Worm (Caenorhabditis elegans) whole organism, mixed stage, embryonic: ENCODE measurements around the gene F46C3.6.

Experiments used
- blmp-1 ChIP-seq: fragments of 150-350 bp; optimal IDR thresholded peaks from 2 replicates; lab custom pipeline; 2014; ENCODE audit warnings: missing biosample characterization, missing genetic modification characterization
- ceh-39 ChIP-seq: fragments of 150-350 bp; optimal IDR thresholded peaks from 2 replicates; lab custom pipeline; 2014; ENCODE audit warnings: missing biosample characterization, missing genetic modification characterization
- ces-1 ChIP-seq: fragments of 150-350 bp; optimal IDR thresholded peaks from 2 replicates; lab custom pipeline; 2014; ENCODE audit warnings: missing biosample characterization, missing genetic modification reagents, missing genetic modification characterization
- elt-1 ChIP-seq: sonication (generic microtip); optimal IDR thresholded peaks from 2 replicates; lab custom pipeline; 2017; ENCODE audit warnings: missing genetic modification characterization, mild to moderate bottlenecking, missing compliant biosample characterization, antibody characterized with exemption, moderate library complexity, borderline replicate concordance; ENCODE audit not compliant: insufficient read depth
- elt-3 ChIP-seq: fragments of 150-350 bp; optimal IDR thresholded peaks from 2 replicates; lab custom pipeline; 2014; ENCODE audit warnings: missing biosample characterization, missing genetic modification characterization
- ham-2 ChIP-seq: fragments of 200-800 bp; sonication (Bioruptor generic); optimal IDR thresholded peaks from 2 replicates; lab custom pipeline; 2018; ENCODE audit warnings: mild to moderate bottlenecking, missing genetic modification characterization, missing compliant biosample characterization
- nhr-237 ChIP-seq: fragments of 150-350 bp; optimal IDR thresholded peaks from 2 replicates; lab custom pipeline; 2014; ENCODE audit warnings: missing biosample characterization, missing genetic modification characterization
- pha-4 ChIP-seq: fragments of 150-350 bp; optimal IDR thresholded peaks from 2 replicates; lab custom pipeline; 2018; ENCODE audit warnings: missing biosample characterization, missing genetic modification reagents, missing genetic modification characterization
- unc-62 ChIP-seq: fragments of 150-350 bp; optimal IDR thresholded peaks from 2 replicates; lab custom pipeline; 2014; ENCODE audit warnings: missing biosample characterization, missing genetic modification reagents, missing genetic modification characterization
- ztf-11 ChIP-seq: fragments of 150-350 bp; optimal IDR thresholded peaks from 2 replicates; lab custom pipeline; 2014; ENCODE audit warnings: missing biosample characterization, missing genetic modification characterization

DNA sequence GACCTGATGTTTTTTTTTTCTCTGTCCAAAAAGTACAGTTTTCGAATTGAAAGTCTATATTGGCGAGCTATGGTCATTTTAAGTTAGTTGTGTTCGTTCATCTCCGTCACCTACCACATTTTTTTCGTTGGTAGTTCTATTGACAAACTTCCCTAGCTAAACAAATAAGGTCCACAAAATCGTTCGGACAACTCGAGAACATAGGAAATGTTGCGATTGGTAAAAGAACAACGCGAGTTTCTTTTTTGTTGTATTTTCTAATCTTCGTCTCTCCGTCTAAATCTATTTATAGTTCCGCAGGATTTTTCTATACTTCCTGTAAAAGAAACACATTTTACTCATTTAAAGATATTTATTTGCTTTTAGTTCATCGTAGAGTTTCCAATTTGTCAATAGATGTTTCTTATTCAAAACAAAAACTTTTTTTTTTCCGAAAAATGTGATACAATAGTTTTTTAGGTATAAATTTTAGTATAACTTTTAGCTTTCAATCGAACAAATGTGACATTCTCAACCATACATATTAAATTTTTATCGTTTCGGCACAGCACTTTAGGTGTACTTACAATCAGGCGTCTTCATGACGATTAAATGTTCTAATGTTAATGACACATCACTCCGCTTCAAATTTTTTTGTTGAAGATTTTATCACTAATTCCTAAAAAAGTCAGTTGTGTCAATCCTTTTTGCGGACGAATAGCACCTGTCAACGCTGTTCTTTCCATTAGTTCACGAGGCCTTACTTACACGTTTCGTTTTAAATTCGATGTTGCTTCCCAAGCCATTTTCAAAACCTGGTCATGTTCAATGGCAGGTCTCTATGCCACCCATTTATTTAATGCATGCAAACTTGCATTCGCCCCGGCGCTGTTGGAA is 46.8 kb upstream of the F46C3.6 start:
- no peak for TF ChIP-seq elt-1
- no peak for TF ChIP-seq pha-4 (tag; lab: Kevin White, UChicago)
- no peak for TF ChIP-seq ztf-11 (tag; lab: Kevin White, UChicago)
- no peak for TF ChIP-seq blmp-1 (tag; lab: Kevin White, UChicago)
- no peak for TF ChIP-seq ham-2 (GFP tag; lab: Kevin White, UChicago)
- no peak for TF ChIP-seq elt-3 (tag; lab: Kevin White, UChicago)
- no peak for TF ChIP-seq ceh-39 (tag; lab: Kevin White, UChicago)
- TF ChIP-seq nhr-237: no peak
- TF ChIP-seq unc-62 (GFP tag; lab: Kevin White, UChicago): no peak
- TF ChIP-seq ces-1 (GFP tag; lab: Kevin White, UChicago): no peak
